Worm (Caenorhabditis elegans): ENCODE measurements around the gene nol-56.

ce11 chrV:10313953-10314352 is 38.8 kb downstream of the nol-56 start, which contains the start of gene gcy-6:
- TF ChIP-seq tab-1 (GFP tag; IDR thresholded peaks at IDR 0.05) (no peak), flt-1 (GFP tag; IDR thresholded peaks at IDR 0.05) (no peak), klf-2 (GFP tag; conservative IDR thresholded peaks at IDR 0.05) (no peak), T22C8.4 (GFP tag; IDR thresholded peaks at IDR 0.05) (no peak), med-1 (GFP tag; optimal IDR thresholded peaks at IDR 0.05; ENCODE audit: insufficient read depth) (no peak)
